Fruit fly (Drosophila melanogaster) whole organism, adult: ENCODE results near the gene CG42240.

ENCODE experiments used
- Crg-1 ChIP-seq: fragments of 200-800 bp; sonication (Bioruptor generic); optimal IDR thresholded peaks from 2 replicates; lab custom pipeline; 2016; ENCODE audit warnings: missing biosample characterization, missing genetic modification characterization
- Mnt ChIP-seq: fragments of 200-800 bp; sonication (Bioruptor generic); optimal IDR thresholded peaks from 2 replicates; lab custom pipeline; 2016; ENCODE audit warnings: missing biosample characterization, mild to moderate bottlenecking, missing genetic modification characterization
- cnc ChIP-seq, 2 experiments: fragments of >200 bp; optimal IDR thresholded peaks; 2 replicates each; lab custom pipeline; 2017

DNA sequence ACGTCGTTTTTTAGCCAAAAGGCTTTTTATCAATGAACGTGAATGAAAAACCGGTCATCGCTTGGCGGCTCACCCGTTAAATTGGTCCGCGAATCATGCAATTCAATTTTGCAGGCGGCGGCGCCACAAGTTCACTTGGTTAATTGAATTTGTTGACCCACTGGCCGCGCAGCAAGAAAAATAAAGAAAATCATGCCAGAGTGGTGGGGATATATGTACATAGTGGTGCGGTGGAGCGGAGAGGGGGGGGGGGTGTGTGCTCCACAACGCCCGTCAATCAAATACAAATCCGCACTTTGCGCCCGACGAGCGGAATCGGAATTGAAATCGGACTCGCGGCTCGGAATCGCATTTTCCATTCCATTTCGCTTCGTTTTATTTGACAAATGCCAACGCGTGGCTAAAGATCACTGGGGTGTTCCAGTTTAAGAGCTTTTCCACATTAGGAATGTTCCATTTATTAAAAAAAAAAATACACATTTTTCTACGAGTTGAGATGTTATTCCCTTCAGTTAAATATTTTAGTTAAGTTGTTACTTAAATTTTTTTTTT is 26.9 kb downstream of the CG42240 start:
- TF ChIP-seq cnc (optimal IDR thresholded peaks at IDR 0.05; lab: Kevin White, UChicago) (no peak), Crg-1 (no peak), Mnt (GFP tag; lab: Kevin White, UChicago) (no peak)
